Fruit fly (Drosophila melanogaster) whole organism, wandering third instar larva: ENCODE data around the gene Cyt-c-p.

Experiments
- Dfd ChIP-seq: fragments of >200 bp; optimal IDR thresholded peaks from 2 replicates; lab custom pipeline; 2017; ENCODE audit warnings: missing biosample characterization, missing genetic modification characterization
- Hr78 ChIP-seq: fragments of >200 bp; optimal IDR thresholded peaks from 2 replicates; lab custom pipeline; 2017; ENCODE audit warnings: missing biosample characterization, missing genetic modification characterization
- Myc ChIP-seq: fragments of >200 bp; optimal IDR thresholded peaks from 2 replicates; lab custom pipeline; 2017
- OdsH ChIP-seq: fragments of 200-800 bp; sonication (Bioruptor generic); optimal IDR thresholded peaks from 2 replicates; lab custom pipeline; 2016; ENCODE audit warnings: missing biosample characterization, mild to moderate bottlenecking, missing genetic modification characterization
- Sp1 ChIP-seq: fragments of 200-800 bp; sonication (Bioruptor generic); optimal IDR thresholded peaks from 3 replicates; lab custom pipeline; 2019; ENCODE audit warnings: missing biosample characterization, mild to moderate bottlenecking, missing genetic modification characterization, moderate library complexity
- Vsx2 ChIP-seq: fragments of 200-300, 225-300 bp; sonication (Bioruptor generic); optimal IDR thresholded peaks from 2 replicates; lab custom pipeline; 2018; ENCODE audit warnings: missing biosample characterization, missing genetic modification characterization; ENCODE audit not compliant: partially characterized antibody
- brk ChIP-seq: fragments of 200-800 bp; sonication (Bioruptor generic); optimal IDR thresholded peaks from 2 replicates; lab custom pipeline; 2016; ENCODE audit warnings: missing biosample characterization, mild to moderate bottlenecking, missing genetic modification characterization
- fru ChIP-seq: fragments of 200-800 bp; sonication (Bioruptor generic); optimal IDR thresholded peaks from 3 replicates; lab custom pipeline; 2016; ENCODE audit warnings: missing biosample characterization, mild to moderate bottlenecking, missing genetic modification characterization

DNA sequence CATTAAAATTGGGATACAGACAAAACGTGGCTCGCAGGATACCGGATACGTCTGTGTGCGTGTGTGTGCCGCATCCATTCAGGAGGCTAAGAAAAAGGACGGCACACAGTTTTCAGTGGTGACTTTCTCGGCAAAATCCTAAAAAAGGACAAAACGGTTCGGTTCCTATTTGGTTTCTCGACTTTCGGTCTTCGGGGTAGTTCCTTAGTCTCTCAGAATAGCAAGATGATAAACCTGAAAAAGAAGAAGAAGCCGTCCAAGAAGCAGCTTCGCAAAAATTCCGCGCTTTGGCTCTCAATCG, 34.2 kb upstream of the Cyt-c-p start:
- TF ChIP-seq Sp1 (GFP tag; lab: Kevin White, UChicago) (no peak), Dfd (GFP tag; lab: Kevin White, UChicago) (no peak), Hr78 (no peak), Myc (no peak), OdsH (no peak), fru (GFP tag; lab: Kevin White, UChicago) (no peak), Vsx2 (GFP tag; lab: Kevin White, UChicago) (no peak), brk (no peak)
